Worm (Caenorhabditis elegans): ENCODE data around the gene hlb-1.

DNA sequence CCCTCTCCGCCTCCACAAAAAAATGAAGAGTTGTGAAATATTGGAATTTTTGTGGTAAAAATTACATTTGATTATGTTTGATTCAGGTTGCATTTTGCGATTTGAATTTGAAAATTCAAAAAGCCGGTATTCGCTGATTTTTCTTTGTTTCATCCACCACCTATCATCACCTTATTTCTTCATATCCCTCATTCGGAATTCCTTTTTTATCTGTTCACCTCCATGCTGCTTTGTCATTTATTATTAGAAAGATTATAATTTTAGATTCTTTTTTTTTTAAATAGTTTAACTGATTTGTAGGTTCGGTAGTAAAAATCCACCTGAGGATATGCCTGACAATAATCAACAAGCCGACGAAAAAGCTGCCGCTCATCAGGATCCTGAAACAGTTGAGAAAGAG, 29.9 kb downstream of the hlb-1 start, which contains the start of gene mct-3:
- TF ChIP-seq elt-3 (tag; optimal IDR thresholded peaks at IDR 0.05) (no peak), nhr-76 (tag; optimal IDR thresholded peaks at IDR 0.05) (no peak), mep-1 (tag; optimal IDR thresholded peaks at IDR 0.05) (no peak), hlh-1 (tag; optimal IDR thresholded peaks at IDR 0.05) (no peak), ces-1 (GFP tag; optimal IDR thresholded peaks at IDR 0.05) (no peak), unc-62 (GFP tag; optimal IDR thresholded peaks at IDR 0.05) (no peak), nhr-237 (tag; optimal IDR thresholded peaks at IDR 0.05) (no peak), nhr-12 (tag; optimal IDR thresholded peaks at IDR 0.05) (no peak)

Data from whole organism, mixed stage, embryonic.